Worm (Caenorhabditis elegans) whole organism, L4 larva: Measurements from ENCODE around the gene C41G6.12.

Experiments
- F26F4.8 ChIP-seq: fragments of 200-800 bp; sonication (Bioruptor generic); conservative IDR thresholded peaks from 2 replicates; pipeline ENCODE4 v1.3.6; 2022; ENCODE audit warnings: missing genetic modification characterization, missing compliant biosample characterization
- F49E8.2 ChIP-seq: sonication (generic microtip); optimal IDR thresholded peaks from 2 replicates; lab custom pipeline; 2016; ENCODE audit warnings: missing compliant biosample characterization, mild to moderate bottlenecking, missing genetic modification characterization, borderline replicate concordance
- Y105C5A.15 ChIP-seq: fragments of 200-800 bp; sonication (Bioruptor generic); IDR thresholded peaks from 2 replicates; pipeline ENCODE4 v1.3.6; 2022; ENCODE audit warnings: missing genetic modification characterization, missing compliant biosample characterization
- Y48G9A.11 ChIP-seq: fragments of 200-800 bp; sonication (Bioruptor generic); IDR thresholded peaks from 2 replicates; pipeline ENCODE4 v1.3.6; 2022; ENCODE audit warnings: missing genetic modification reagents, missing genetic modification characterization, missing compliant biosample characterization
- Y75B8A.6 ChIP-seq: fragments of 200-800 bp; sonication (Bioruptor generic); IDR thresholded peaks from 2 replicates; pipeline ENCODE4 v1.3.6; 2022; ENCODE audit warnings: missing genetic modification reagents, missing genetic modification characterization, missing compliant biosample characterization
- ZK337.2 ChIP-seq: fragments of 200-800 bp; sonication (Bioruptor generic); IDR thresholded peaks from 2 replicates; pipeline ENCODE4 v1.3.6; 2022; ENCODE audit warnings: missing genetic modification reagents, missing genetic modification characterization, missing compliant biosample characterization
- ama-1 ChIP-seq: fragments of 150-350 bp; optimal IDR thresholded peaks from 2 replicates; lab custom pipeline; 2014; ENCODE audit warnings: inconsistent platforms, mixed read lengths
- arid-1 ChIP-seq: fragments of 200-800 bp; sonication (Bioruptor generic); conservative IDR thresholded peaks from 2 replicates; pipeline ENCODE4 v1.3.6; 2022; ENCODE audit warnings: missing genetic modification reagents, missing genetic modification characterization, missing compliant biosample characterization
- ceh-20 ChIP-seq: fragments of 200-800 bp; sonication (Bioruptor generic); IDR thresholded peaks from 2 replicates; pipeline ENCODE4 v1.3.6; 2022; ENCODE audit warnings: missing genetic modification reagents, missing genetic modification characterization, missing compliant biosample characterization
- ceh-28 ChIP-seq: fragments of 150-350 bp; optimal IDR thresholded peaks from 2 replicates; lab custom pipeline; 2014; ENCODE audit warnings: missing biosample characterization, missing genetic modification reagents, missing genetic modification characterization
- ces-1 ChIP-seq: fragments of 150-350 bp; sonication (generic microtip); optimal IDR thresholded peaks from 4 replicates; lab custom pipeline; 2014; ENCODE audit warnings: missing biosample characterization, missing genetic modification reagents, missing genetic modification characterization
- cey-2 ChIP-seq: sonication (generic microtip); optimal IDR thresholded peaks from 3 replicates; lab custom pipeline; 2017; ENCODE audit warnings: missing genetic modification characterization, mild to moderate bottlenecking, missing compliant biosample characterization, antibody characterized with exemption, borderline replicate concordance; ENCODE audit not compliant: insufficient read depth
- daf-8 ChIP-seq: fragments of 200-800 bp; sonication (Bioruptor generic); IDR thresholded peaks from 2 replicates; pipeline ENCODE4 v1.3.6; 2022; ENCODE audit warnings: missing genetic modification characterization, missing compliant biosample characterization
- dmd-6 ChIP-seq: fragments of 200-800 bp; sonication (Bioruptor generic); IDR thresholded peaks from 2 replicates; pipeline ENCODE4 v1.3.6; 2022; ENCODE audit warnings: missing genetic modification reagents, missing genetic modification characterization, missing compliant biosample characterization
- dmd-9 ChIP-seq: fragments of 200-800 bp; sonication (Bioruptor generic); IDR thresholded peaks from 2 replicates; pipeline ENCODE4 v1.3.6; 2022; ENCODE audit warnings: missing genetic modification reagents, missing genetic modification characterization, missing compliant biosample characterization
- duxl-1 ChIP-seq: sonication (generic microtip); optimal IDR thresholded peaks from 2 replicates; lab custom pipeline; 2016; ENCODE audit warnings: mild to moderate bottlenecking, missing genetic modification characterization, moderate library complexity, missing compliant biosample characterization; ENCODE audit not compliant: poor library complexity
- dve-1 ChIP-seq: sonication (generic microtip); optimal IDR thresholded peaks from 2 replicates; lab custom pipeline; 2017; ENCODE audit warnings: antibody characterized with exemption, mild to moderate bottlenecking, missing genetic modification characterization, missing compliant biosample characterization; ENCODE audit not compliant: insufficient read depth
- egl-27 ChIP-seq: sonication (generic microtip); optimal IDR thresholded peaks from 3 replicates; lab custom pipeline; 2017; ENCODE audit warnings: missing biosample characterization, missing genetic modification reagents, missing genetic modification characterization
- egl-43 ChIP-seq: fragments of 200-800 bp; sonication (Bioruptor generic); IDR thresholded peaks from 2 replicates; pipeline ENCODE4 v1.3.6; 2022; ENCODE audit warnings: missing genetic modification reagents, missing genetic modification characterization, missing compliant biosample characterization
- jun-1 ChIP-seq: fragments of 150-350 bp; optimal IDR thresholded peaks from 2 replicates; lab custom pipeline; 2014; ENCODE audit warnings: missing biosample characterization, missing genetic modification reagents, missing genetic modification characterization
- lim-7 ChIP-seq: fragments of 200-800 bp; sonication (Bioruptor generic); IDR thresholded peaks from 2 replicates; pipeline ENCODE4 v1.3.6; 2022; ENCODE audit warnings: missing genetic modification characterization, missing compliant biosample characterization
- lin-13 ChIP-seq: fragments of 150-350 bp; optimal IDR thresholded peaks from 2 replicates; lab custom pipeline; 2014; ENCODE audit warnings: missing biosample characterization, missing genetic modification reagents, missing genetic modification characterization
- lin-15B ChIP-seq: fragments of 150-350 bp; sonication (generic microtip); optimal IDR thresholded peaks from 3 replicates; lab custom pipeline; 2014; ENCODE audit warnings: missing biosample characterization, missing genetic modification characterization
- lin-38 ChIP-seq: fragments of 200-800 bp; sonication (Bioruptor generic); IDR thresholded peaks from 2 replicates; pipeline ENCODE4 v1.3.6; 2022; ENCODE audit warnings: missing genetic modification reagents, missing genetic modification characterization, missing compliant biosample characterization
- lir-3 ChIP-seq: sonication (generic microtip); optimal IDR thresholded peaks from 2 replicates; lab custom pipeline; 2016; ENCODE audit warnings: mild to moderate bottlenecking, missing genetic modification characterization, missing compliant biosample characterization
- madf-5 ChIP-seq, 2 experiments: fragments of 200-800 bp; sonication (Bioruptor generic); IDR thresholded peaks; 2 replicates each; pipeline ENCODE4 v1.3.6; 2022; ENCODE audit warnings: missing compliant biosample characterization in 2 of 2, missing genetic modification characterization in 2 of 2
- mdt-29 ChIP-seq: fragments of 200-800 bp; sonication (Bioruptor generic); IDR thresholded peaks from 2 replicates; pipeline ENCODE4 v1.3.6; 2022; ENCODE audit warnings: missing genetic modification reagents, missing genetic modification characterization, missing compliant biosample characterization
- nhr-102 ChIP-seq: sonication (generic microtip); optimal IDR thresholded peaks from 2 replicates; lab custom pipeline; 2016; ENCODE audit warnings: mild to moderate bottlenecking, missing genetic modification characterization, moderate library complexity, missing compliant biosample characterization
- nhr-28 ChIP-seq: fragments of 150-350 bp; optimal IDR thresholded peaks from 2 replicates; lab custom pipeline; 2014; ENCODE audit warnings: missing biosample characterization, missing genetic modification characterization
- pqm-1 ChIP-seq: sonication (generic microtip); optimal IDR thresholded peaks from 2 replicates; lab custom pipeline; 2017; ENCODE audit warnings: missing biosample characterization, missing genetic modification characterization
- snpc-1.2 ChIP-seq: fragments of 200-800 bp; sonication (Bioruptor generic); IDR thresholded peaks from 2 replicates; pipeline ENCODE4 v1.3.6; 2022; ENCODE audit warnings: missing genetic modification reagents, missing genetic modification characterization, missing compliant biosample characterization
- snpc-4 ChIP-seq: fragments of 150-350 bp; optimal IDR thresholded peaks from 2 replicates; lab custom pipeline; 2014; ENCODE audit warnings: missing biosample characterization, missing genetic modification characterization
- unc-130 ChIP-seq: sonication (generic microtip); optimal IDR thresholded peaks from 2 replicates; lab custom pipeline; 2016; ENCODE audit warnings: missing genetic modification reagents, missing genetic modification characterization, missing compliant biosample characterization
- ztf-7 ChIP-seq: fragments of 150-350 bp; optimal IDR thresholded peaks from 2 replicates; lab custom pipeline; 2014; ENCODE audit warnings: missing biosample characterization, missing genetic modification characterization

C41G6.12 gene

DNA sequence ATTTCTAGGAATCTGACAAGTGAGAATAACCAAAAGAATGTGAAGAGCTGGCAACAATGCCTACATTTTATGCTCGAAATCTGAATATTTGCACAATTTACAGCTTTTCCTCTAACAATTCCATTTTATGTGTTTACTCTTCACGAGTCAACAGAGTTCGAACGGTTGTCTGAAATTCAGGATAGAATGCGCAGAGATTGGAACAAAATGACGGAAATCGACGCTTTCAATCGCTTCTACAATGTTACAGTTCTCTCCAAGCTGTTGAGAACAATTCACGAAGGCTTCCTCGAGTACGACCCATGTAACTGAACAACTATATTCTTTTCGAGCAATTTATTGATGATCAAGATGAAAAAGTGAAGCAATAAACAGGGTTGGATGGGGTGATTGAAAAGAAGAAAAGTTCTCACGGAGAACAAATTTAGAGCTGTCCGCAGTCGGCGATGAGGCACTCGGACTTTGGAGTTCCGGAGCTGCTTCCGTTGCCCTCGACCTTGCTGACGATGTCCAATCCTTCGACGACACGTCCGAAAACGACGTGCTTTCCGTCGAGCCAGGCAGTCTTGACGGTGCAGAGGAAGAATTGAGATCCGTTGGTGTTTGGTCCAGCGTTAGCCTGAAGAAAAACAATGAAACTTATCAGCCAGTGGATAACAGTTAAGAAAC lies 21.2 kb downstream of the C41G6.12 start, which contains the start of gene Y75B12B.3 (continued):
- TF ChIP-seq Y75B8A.6 (GFP tag; lab: Robert Waterston, UW) = no peak
- no peak for TF ChIP-seq egl-27 (tag; lab: Kevin White, UChicago)
- TF ChIP-seq F49E8.2 = peak; percentile 62
- peak; percentile 68 for TF ChIP-seq egl-43 (GFP tag; lab: Robert Waterston, UW)
- no peak for TF ChIP-seq lin-15B (tag; lab: Kevin White, UChicago)
- 0 out of 2 replicates have a peak, but pooled peaks have one; percentile 48 for TF ChIP-seq lim-7 (GFP tag; lab: Robert Waterston, UW)
- TF ChIP-seq, all 104 proteins: peak for 22

DNA sequence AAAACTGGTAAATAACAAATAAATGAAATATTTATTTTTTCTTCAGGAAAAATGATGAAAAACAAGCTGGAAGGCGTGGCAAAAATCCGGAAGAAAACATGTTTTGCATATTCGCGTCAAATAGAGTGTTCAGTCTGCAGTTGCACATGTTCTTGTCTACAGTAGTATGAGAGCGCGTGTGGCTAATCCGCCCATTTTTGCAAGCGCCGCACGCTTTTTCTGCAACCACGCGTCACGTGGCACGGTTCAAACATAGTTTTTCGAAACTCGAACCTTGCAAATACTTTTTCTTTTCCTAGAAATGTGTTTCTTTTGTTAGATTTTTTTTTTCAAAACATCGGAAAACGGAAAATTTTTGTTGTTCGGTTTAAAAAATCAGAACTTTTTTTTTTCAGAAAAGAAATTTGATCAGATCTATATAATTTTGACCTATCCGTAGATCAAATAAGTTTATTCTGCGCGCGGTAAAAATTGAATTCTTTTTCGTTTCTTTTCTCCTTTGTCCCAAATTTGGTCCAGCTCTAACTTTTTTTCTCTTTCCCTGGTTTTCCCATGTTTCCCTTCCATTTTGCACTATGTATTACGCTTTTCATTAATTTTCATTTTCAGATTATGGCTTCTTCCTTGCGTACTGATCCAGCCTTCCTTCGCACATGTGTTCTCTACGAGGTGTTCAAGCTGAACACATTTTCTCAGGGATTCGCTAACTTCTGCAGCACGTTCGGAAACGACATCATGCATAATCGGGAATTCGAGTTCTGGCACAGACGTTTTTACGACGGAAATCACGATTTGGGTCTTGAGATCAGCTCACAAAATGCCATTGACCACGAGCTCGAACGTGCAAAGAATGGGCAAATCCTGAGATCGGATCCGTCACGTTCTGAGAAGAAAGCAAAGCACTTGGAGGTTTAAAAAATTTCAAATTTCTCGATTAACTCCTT lies 23.2 kb downstream of the C41G6.12 start, which contains the start of gene Y75B12B.1:
Gene Y75B12B.1 (plus strand): TSS at position 603 of the 944 bp plus-strand sequence.
- TF ChIP-seq duxl-1 (tag; lab: Kevin White, UChicago) = no peak
- peak; percentile 12 for TF ChIP-seq lin-13 (GFP tag; lab: Kevin White, UChicago)
- peak; percentile 55 for TF ChIP-seq unc-130
- TF ChIP-seq Y48G9A.11 (GFP tag; lab: Robert Waterston, UW) = peak; percentile 21; the same call in 1 of the 2 replicates
- TF ChIP-seq lin-38 (GFP tag; lab: Robert Waterston, UW) = peak; percentile 74
- 0 out of 2 replicates have a peak, but pooled peaks have one; percentile 4 for TF ChIP-seq arid-1 (GFP tag; lab: Robert Waterston, UW)
- 0 out of 2 replicates have a peak, but pooled peaks have one; percentile 39 for TF ChIP-seq snpc-1.2 (GFP tag; lab: Robert Waterston, UW)
- no peak for TF ChIP-seq F26F4.8 (GFP tag; lab: Robert Waterston, UW)
- peak; percentile 78 for TF ChIP-seq F49E8.2
- TF ChIP-seq nhr-102 = no peak
- TF ChIP-seq ces-1 = no peak
- TF ChIP-seq snpc-4 (tag; lab: Kevin White, UChicago) = no peak

DNA sequence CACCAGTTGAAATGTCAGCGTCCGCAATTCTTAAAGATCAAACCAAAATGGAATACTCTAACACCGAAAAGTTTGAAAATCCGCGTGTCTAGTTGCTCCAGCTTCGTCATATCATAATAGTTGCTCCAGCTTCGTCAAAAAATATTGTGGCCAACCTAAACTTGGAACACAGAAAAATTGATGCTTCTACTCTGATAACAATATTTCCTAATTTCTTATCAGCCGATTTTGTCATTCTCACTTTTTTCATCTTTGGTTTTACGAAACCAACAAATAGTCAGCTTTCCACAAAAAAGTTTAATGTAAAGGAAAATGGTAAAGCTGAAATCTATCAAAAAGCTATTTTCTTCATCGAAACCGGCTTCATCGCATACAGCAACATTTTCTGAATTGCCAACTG lies 25.2 kb downstream of the C41G6.12 start, which contains the start of gene fbxa-84:
Gene fbxa-84 (plus strand): TSS at position 34 of the 400 bp plus-strand sequence.
- peak; percentile 33; the same call in 1 of the 2 replicates for TF ChIP-seq dmd-6 (GFP tag; lab: Robert Waterston, UW)
- peak; percentile 10 for TF ChIP-seq nhr-28 (tag; lab: Kevin White, UChicago)
- TF ChIP-seq pqm-1 (tag; lab: Kevin White, UChicago) = peak; percentile 9
- TF ChIP-seq jun-1 (tag; lab: Kevin White, UChicago) = no peak
- no peak for TF ChIP-seq ceh-20 (GFP tag; lab: Robert Waterston, UW)
- TF ChIP-seq ama-1 (lab: Kevin White, UChicago) = no peak
- peak; percentile 2 for TF ChIP-seq dve-1
- TF ChIP-seq cey-2 (tag; lab: Kevin White, UChicago) = no peak

DNA sequence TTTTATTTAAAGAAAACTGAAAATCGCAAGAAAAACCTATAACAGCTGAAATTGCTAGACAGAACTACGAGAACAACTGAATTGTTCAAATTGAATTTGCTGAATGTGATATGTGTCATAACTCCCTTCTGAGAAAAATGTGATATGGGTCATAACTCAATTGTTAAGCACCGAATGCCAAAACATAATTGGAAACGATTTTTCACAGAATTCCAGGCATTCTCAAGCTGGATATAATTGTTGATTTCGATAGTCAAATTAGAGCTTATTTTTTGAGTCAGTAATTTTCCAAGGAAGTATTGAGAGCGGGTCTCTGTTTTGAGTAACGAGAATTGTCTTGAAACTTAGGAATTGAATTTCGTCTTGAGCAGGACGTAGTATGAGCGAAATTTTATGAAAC lies 25.7 kb downstream of the C41G6.12 start:
- no peak for TF ChIP-seq Y105C5A.15 (GFP tag; lab: Robert Waterston, UW)
- TF ChIP-seq, all 104 proteins: peak for 0

DNA sequence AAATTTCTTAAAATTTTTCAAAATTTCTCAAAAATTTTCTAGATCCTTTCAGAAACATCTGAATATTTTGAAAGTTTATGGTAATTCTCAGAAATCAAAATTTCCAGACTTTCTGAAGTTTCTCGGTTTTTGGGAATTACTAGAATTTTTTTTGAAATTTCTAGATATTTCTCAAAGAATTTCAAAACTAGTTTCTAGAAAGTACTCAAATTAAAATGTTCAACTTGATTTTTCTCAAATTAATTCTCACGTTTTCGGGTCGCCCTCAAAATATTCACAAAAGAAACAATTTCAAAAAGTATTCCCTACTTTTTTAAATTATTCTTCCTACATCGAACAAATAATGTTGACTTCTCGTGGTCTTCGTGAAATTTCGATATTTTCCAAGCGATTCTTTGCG lies 27.8 kb downstream of the C41G6.12 start, which contains the start of gene T09F5.10:
Gene T09F5.10 (plus strand): TSS at position 301 of the 400 bp plus-strand sequence.
- TF ChIP-seq dmd-9 (GFP tag; lab: Robert Waterston, UW) = no peak
- no peak for TF ChIP-seq mdt-29 (GFP tag; lab: Robert Waterston, UW)
- TF ChIP-seq madf-5 (GFP tag; IDR thresholded peaks at IDR 0.05; lab: Robert Waterston, UW) = no peak
- no peak for TF ChIP-seq lir-3
- TF ChIP-seq ztf-7 (tag; lab: Kevin White, UChicago) = no peak
- no peak for TF ChIP-seq daf-8
- no peak for TF ChIP-seq ZK337.2 (GFP tag; lab: Robert Waterston, UW)
- TF ChIP-seq ceh-28 (tag; lab: Kevin White, UChicago) = no peak
